Worm (Caenorhabditis elegans): ENCODE data around the gene H38K22.7.

DNA sequence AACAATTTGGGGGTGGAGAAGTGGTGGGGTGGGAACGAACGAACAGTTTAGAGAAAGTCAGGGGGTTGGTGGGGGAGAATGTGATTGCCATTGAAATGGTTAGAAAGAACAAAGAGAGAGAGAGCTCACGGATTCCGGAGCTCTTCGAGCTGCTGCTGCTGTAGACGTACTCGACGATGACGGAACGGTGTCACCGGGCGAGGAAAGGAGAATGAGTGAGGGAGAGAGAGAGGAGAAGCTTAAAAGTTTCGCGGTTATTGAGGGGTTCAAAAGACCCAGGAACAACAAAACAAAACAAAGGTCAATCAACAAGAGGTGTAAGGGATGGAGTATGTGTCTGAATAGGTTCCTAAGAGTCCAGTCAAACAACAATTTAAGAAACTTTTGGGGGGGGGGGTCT, 45.2 kb upstream of the H38K22.7 start:
- no peak for TF ChIP-seq B0310.2 (tag; optimal IDR thresholded peaks at IDR 0.05)
- peak; percentile 94 for TF ChIP-seq ama-1 (optimal IDR thresholded peaks at IDR 0.05)
- no peak for TF ChIP-seq hnd-1 (tag; optimal IDR thresholded peaks at IDR 0.05)

Data from whole organism, early embryonic.